Fruit fly (Drosophila melanogaster): Measurements from ENCODE around the gene Skel.

Skel gene

DNA sequence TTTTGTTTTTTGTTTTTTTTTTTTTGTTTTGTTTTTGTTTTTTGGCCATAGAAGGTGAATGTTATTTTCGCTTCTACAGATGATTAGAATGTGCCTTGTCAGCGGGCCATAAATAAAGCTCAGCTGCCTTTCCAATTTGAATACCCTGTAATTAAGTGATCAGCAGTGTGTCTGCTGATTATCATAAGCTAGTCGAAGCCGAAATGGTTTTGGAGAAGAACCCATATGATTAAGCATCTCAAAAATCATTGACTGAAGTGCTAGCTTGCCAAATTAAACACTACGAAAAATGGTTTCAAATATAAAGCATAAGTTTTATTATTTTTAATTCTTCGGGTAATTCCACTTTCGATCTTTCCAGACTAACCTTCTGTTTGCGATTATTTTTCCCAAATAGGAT lies 3.5 kb upstream of the Skel start:
- TF ChIP-seq CG1621 (tag; optimal IDR thresholded peaks at IDR 0.05), result no peak
- peak; percentile 11 for TF ChIP-seq Eip78C (GFP tag)

DNA sequence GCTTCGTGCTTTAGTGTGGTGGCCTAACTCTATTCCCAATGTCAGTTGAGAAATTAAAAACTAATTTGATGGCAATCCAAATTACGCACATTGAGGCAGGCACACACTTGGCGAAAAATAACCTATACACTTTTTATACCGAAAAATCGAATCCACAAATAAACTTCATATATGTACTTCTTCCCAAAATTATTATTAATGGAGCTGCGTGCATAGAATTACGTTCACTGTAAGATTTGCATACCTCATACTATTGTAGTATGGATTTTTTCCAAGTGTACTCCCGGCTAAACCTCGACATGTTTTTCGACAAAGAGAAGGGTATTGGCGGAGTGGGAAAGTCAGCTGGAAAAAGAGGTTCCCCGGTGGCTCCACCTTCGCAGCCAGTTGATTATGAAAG lies 2.5 kb upstream of the Skel start:
- TF ChIP-seq Eip75B (GFP tag; optimal IDR thresholded peaks at IDR 0.05) (peak; percentile 31), CG6808 (GFP tag; optimal IDR thresholded peaks at IDR 0.05) (no peak), pdm3 (GFP tag; optimal IDR thresholded peaks at IDR 0.05) (peak; percentile 66), dsx (GFP tag; optimal IDR thresholded peaks at IDR 0.05; ENCODE audit: poor library complexity, severe bottlenecking) (no peak), CG4318 (GFP tag; optimal IDR thresholded peaks at IDR 0.05) (peak; percentile 60), CG3032 (tag; optimal IDR thresholded peaks at IDR 0.05) (no peak), Ets96B (tag; optimal IDR thresholded peaks at IDR 0.05) (no peak), fkh (GFP tag; optimal IDR thresholded peaks at IDR 0.05) (no peak), lz (GFP tag; optimal IDR thresholded peaks at IDR 0.05) (peak; percentile 39), CG11294 (GFP tag; IDR thresholded peaks at IDR 0.05) (no peak), svp (GFP tag) (peak; percentile 62), CG16779 (tag; optimal IDR thresholded peaks at IDR 0.05) (no peak), Gug (GFP tag; IDR thresholded peaks at IDR 0.05) (peak; percentile 40; the same call in 1 of the 2 replicates), achi (GFP tag; optimal IDR thresholded peaks at IDR 0.05) (peak; percentile 31), Blimp-1 (GFP tag; optimal IDR thresholded peaks at IDR 0.05) (no peak), CG32006 (GFP tag; optimal IDR thresholded peaks at IDR 0.05) (peak; percentile 73), eg (GFP tag; IDR thresholded peaks at IDR 0.05) (peak; percentile 79), CG1621 (tag; optimal IDR thresholded peaks at IDR 0.05) (no peak), CG6276 (GFP tag; optimal IDR thresholded peaks at IDR 0.05) (peak; percentile 61), OdsH (GFP tag; optimal IDR thresholded peaks at IDR 0.05) (peak; percentile 55), CG6792 (GFP tag; optimal IDR thresholded peaks at IDR 0.05) (peak; percentile 26), Hr4 (GFP tag; optimal IDR thresholded peaks at IDR 0.05) (peak; percentile 83), Smox (GFP tag; optimal IDR thresholded peaks at IDR 0.05) (peak; percentile 33), CG15336 (GFP tag; IDR thresholded peaks at IDR 0.05) (peak; percentile 75), Eip78C (GFP tag) (peak; percentile 90), topi (GFP tag; optimal IDR thresholded peaks at IDR 0.05) (peak; percentile 46), acj6 (GFP tag; optimal IDR thresholded peaks at IDR 0.05) (peak; percentile 27), salr (GFP tag; optimal IDR thresholded peaks at IDR 0.05) (no peak), CG10631 (GFP tag; optimal IDR thresholded peaks at IDR 0.05) (peak; percentile 28), Hr39 (GFP tag; optimal IDR thresholded peaks at IDR 0.05) (peak; percentile 49), Met (GFP tag; optimal IDR thresholded peaks at IDR 0.05) (peak; percentile 49), Eip93F (GFP tag; optimal IDR thresholded peaks at IDR 0.05) (no peak), dac (GFP tag; optimal IDR thresholded peaks at IDR 0.05) (peak; percentile 28), Lpt (GFP tag; optimal IDR thresholded peaks at IDR 0.05) (peak; percentile 58), CG6163 (GFP tag; IDR thresholded peaks at IDR 0.05) (0 out of 3 replicates have a peak, but pooled peaks have one; percentile 52), vri (GFP tag; optimal IDR thresholded peaks at IDR 0.05) (no peak), CG34406 (GFP tag; optimal IDR thresholded peaks at IDR 0.05) (peak; percentile 39), CG8632 (GFP tag; optimal IDR thresholded peaks at IDR 0.05) (peak; percentile 25), Sox102F (GFP tag; optimal IDR thresholded peaks at IDR 0.05) (peak; percentile 54), CG8119 (GFP tag; IDR thresholded peaks at IDR 0.05) (peak; percentile 78), esn (GFP tag; optimal IDR thresholded peaks at IDR 0.05) (peak; percentile 55), net (GFP tag; optimal IDR thresholded peaks at IDR 0.05) (peak; percentile 33), CG31627 (GFP tag; optimal IDR thresholded peaks at IDR 0.05) (peak; percentile 36), cyc (GFP tag; optimal IDR thresholded peaks at IDR 0.05) (peak; percentile 13)
